Fruit fly (Drosophila melanogaster): ENCODE data around the gene ush.

Gene ush

DNA sequence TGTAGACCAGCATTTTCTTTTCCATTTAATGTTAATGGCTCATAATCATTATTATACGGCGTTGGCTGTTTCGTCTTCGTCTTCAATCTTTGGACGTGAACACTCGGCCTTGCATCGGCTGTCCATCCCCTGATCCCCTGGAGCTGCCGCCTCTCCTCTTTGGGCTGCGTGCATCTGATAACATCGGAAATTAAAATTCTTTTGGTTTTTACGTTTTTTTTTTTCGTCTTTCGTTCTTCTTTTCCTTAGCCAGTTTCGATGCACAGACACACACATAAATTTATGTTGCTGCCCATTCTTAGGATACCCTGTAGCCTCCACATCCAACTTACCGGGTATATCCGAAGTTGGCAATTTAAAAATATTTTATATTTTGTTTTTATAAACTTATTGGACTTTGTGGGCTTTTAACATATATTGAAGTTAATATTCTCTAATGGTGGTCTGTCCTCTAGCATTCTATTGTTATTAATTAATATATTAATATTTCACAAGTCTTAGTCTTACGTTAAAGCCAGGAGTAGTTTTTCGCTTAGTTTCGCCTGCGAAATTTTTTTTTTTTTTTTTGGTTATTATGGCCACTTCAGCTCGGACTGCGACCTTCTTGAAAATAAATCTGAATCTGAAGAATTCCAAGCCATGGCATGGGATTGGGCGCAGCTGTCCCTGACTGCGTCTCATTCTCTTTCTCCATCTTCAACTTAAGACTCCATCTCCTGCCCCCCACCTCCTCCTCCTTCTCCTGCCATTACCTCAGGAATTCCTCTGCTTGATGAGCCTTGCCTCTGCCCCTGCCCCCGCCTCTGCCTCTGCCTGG lies 35.2 kb upstream of the ush start (continued):
- TF ChIP-seq Meics (GFP tag; optimal IDR thresholded peaks at IDR 0.05), result no peak
- no peak for TF ChIP-seq tap (tag; optimal IDR thresholded peaks at IDR 0.05)
- TF ChIP-seq Atf3 (GFP tag; optimal IDR thresholded peaks at IDR 0.05), result no peak
- no peak for TF ChIP-seq dm (GFP tag; optimal IDR thresholded peaks at IDR 0.05)
- no peak for TF ChIP-seq BtbVII (GFP tag; optimal IDR thresholded peaks at IDR 0.05)
- no peak for TF ChIP-seq CG3726 (GFP tag; IDR thresholded peaks at IDR 0.05)
- no peak for TF ChIP-seq CG31224 (GFP tag; IDR thresholded peaks at IDR 0.05)
- no peak for TF ChIP-seq GATAe (GFP tag; conservative IDR thresholded peaks at IDR 0.05)
- no peak for TF ChIP-seq salm (tag; optimal IDR thresholded peaks at IDR 0.05)
- peak; percentile 52 for TF ChIP-seq CG7839 (tag; optimal IDR thresholded peaks at IDR 0.05)
- no peak for TF ChIP-seq Fer1 (GFP tag; optimal IDR thresholded peaks at IDR 0.05)
- TF ChIP-seq CG16815 (GFP tag; optimal IDR thresholded peaks at IDR 0.05), result peak; percentile 81
- TF ChIP-seq sug (tag; optimal IDR thresholded peaks at IDR 0.05), result no peak
- no peak for TF ChIP-seq CG11085 (GFP tag; IDR thresholded peaks at IDR 0.05)
- no peak for TF ChIP-seq ham (GFP tag; IDR thresholded peaks at IDR 0.05)
- no peak for TF ChIP-seq ken (GFP tag; IDR thresholded peaks at IDR 0.05)
- TF ChIP-seq Usf (GFP tag; optimal IDR thresholded peaks at IDR 0.05), result peak; percentile 61
- TF ChIP-seq gcm2 (GFP tag; optimal IDR thresholded peaks at IDR 0.05), result no peak
- TF ChIP-seq Max (GFP tag; optimal IDR thresholded peaks at IDR 0.05), result peak; percentile 4
- TF ChIP-seq CG8089 (GFP tag; optimal IDR thresholded peaks at IDR 0.05), result no peak
- TF ChIP-seq repo (GFP tag; optimal IDR thresholded peaks at IDR 0.05), result no peak
- no peak for TF ChIP-seq dimm (GFP tag; IDR thresholded peaks at IDR 0.05)
- TF ChIP-seq Fer2 (tag; optimal IDR thresholded peaks at IDR 0.05), result no peak
- TF ChIP-seq sob (GFP tag; IDR thresholded peaks at IDR 0.05), result no peak
- TF ChIP-seq wor (GFP tag; IDR thresholded peaks at IDR 0.05), result no peak
- TF ChIP-seq dysf (GFP tag; IDR thresholded peaks at IDR 0.05), result no peak
- TF ChIP-seq ems (GFP tag; optimal IDR thresholded peaks at IDR 0.05), result no peak
- no peak for TF ChIP-seq ERR (GFP tag; optimal IDR thresholded peaks at IDR 0.05)
- TF ChIP-seq ro (GFP tag; IDR thresholded peaks at IDR 0.05), result no peak
- no peak for TF ChIP-seq Rfx (GFP tag; IDR thresholded peaks at IDR 0.05)
- TF ChIP-seq sim (GFP tag; IDR thresholded peaks at IDR 0.05), result no peak
- TF ChIP-seq dmrt99B (tag; optimal IDR thresholded peaks at IDR 0.05), result no peak
- peak; percentile 62 for TF ChIP-seq Oli (tag; optimal IDR thresholded peaks at IDR 0.05)
- TF ChIP-seq Trl (optimal IDR thresholded peaks at IDR 0.05), result no peak
- no peak for TF ChIP-seq Trl (GFP tag; optimal IDR thresholded peaks at IDR 0.05)
- TF ChIP-seq kni (GFP tag; optimal IDR thresholded peaks at IDR 0.05), result no peak
- TF ChIP-seq CG10209 (GFP tag; optimal IDR thresholded peaks at IDR 0.05), result peak; percentile 37
- TF ChIP-seq zen (tag; optimal IDR thresholded peaks at IDR 0.05), result peak; percentile 41
- no peak for TF ChIP-seq crp (GFP tag; optimal IDR thresholded peaks at IDR 0.05)

DNA sequence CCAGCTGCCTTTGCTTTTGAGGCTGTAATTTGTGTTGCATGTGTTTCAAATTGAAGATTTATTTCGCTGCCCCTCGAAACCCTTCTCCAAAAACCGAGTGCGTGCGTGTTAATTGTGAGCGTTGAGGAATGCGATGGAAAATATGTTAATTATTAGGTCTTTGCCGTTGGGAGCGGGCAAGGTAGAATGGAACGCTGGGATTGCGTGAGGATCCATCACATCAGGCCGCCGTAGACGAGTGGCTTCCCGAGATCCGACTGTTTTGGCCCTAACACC lies 34.6 kb upstream of the ush start:
- TF ChIP-seq HLH3B (GFP tag; IDR thresholded peaks at IDR 0.05) (no peak), CG7745 (tag; optimal IDR thresholded peaks at IDR 0.05) (peak; percentile 51), oc (tag; optimal IDR thresholded peaks at IDR 0.05) (no peak), Opbp (GFP tag; IDR thresholded peaks at IDR 0.05; ENCODE audit: partially characterized antibody) (0 out of 3 replicates have a peak, but pooled peaks have one; percentile 27), D19B (GFP tag; optimal IDR thresholded peaks at IDR 0.05) (no peak), CG5180 (GFP tag; optimal IDR thresholded peaks at IDR 0.05) (no peak), CG13624 (GFP tag; optimal IDR thresholded peaks at IDR 0.05) (no peak), Tbp (GFP tag; optimal IDR thresholded peaks at IDR 0.05) (no peak), Fer1 (GFP tag; optimal IDR thresholded peaks at IDR 0.05) (no peak), Ada2b (GFP tag; IDR thresholded peaks at IDR 0.05) (no peak), kni (GFP tag; optimal IDR thresholded peaks at IDR 0.05) (peak; percentile 13), sd (tag; optimal IDR thresholded peaks at IDR 0.05) (peak; percentile 26), Med (GFP tag) (peak; percentile 30), ro (GFP tag; IDR thresholded peaks at IDR 0.05) (no peak), Doc2 (GFP tag; IDR thresholded peaks at IDR 0.05) (no peak), CG9817 (tag; optimal IDR thresholded peaks at IDR 0.05) (no peak)

Data from whole organism, embryonic.